Fruit fly (Drosophila melanogaster) whole organism, embryonic: ENCODE results near the gene Vinc.
A peak's percentile ranks its signal among the peaks of the same experiment; 100 is the strongest.

Experiments
- CG10267 ChIP-seq: fragments of 200-800 bp; sonication (Bioruptor generic); optimal IDR thresholded peaks from 2 replicates; lab custom pipeline; 2018; ENCODE audit warnings: missing biosample characterization, mild to moderate bottlenecking, missing genetic modification characterization, moderate library complexity
- CG12299 ChIP-seq: fragments of 200-800 bp; sonication (Bioruptor generic); optimal IDR thresholded peaks from 2 replicates; lab custom pipeline; 2018; ENCODE audit warnings: missing biosample characterization, mild to moderate bottlenecking, missing genetic modification characterization
- CG12769 ChIP-seq: fragments of 200-800 bp; sonication (Bioruptor generic); optimal IDR thresholded peaks from 2 replicates; lab custom pipeline; 2019; ENCODE audit warnings: missing biosample characterization, mild to moderate bottlenecking, missing genetic modification characterization, moderate library complexity
- CG13123 ChIP-seq: fragments of 200-800 bp; sonication (Bioruptor generic); optimal IDR thresholded peaks from 2 replicates; lab custom pipeline; 2016; ENCODE audit warnings: missing biosample characterization, missing genetic modification characterization
- CG13287 ChIP-seq: fragments of 200-800 bp; sonication (Bioruptor generic); IDR thresholded peaks from 2 replicates; pipeline ENCODE4 v1.3.6; 2022; ENCODE audit warnings: missing biosample characterization, missing genetic modification characterization; ENCODE audit not compliant: partially characterized antibody
- CG1602 ChIP-seq: fragments of 200-800 bp; sonication (Bioruptor generic); optimal IDR thresholded peaks from 3 replicates; lab custom pipeline; 2016; ENCODE audit warnings: missing biosample characterization, missing genetic modification characterization
- CG17568 ChIP-seq: fragments of 200-800 bp; sonication (Bioruptor generic); optimal IDR thresholded peaks from 2 replicates; lab custom pipeline; 2018; ENCODE audit warnings: missing biosample characterization, mild to moderate bottlenecking, missing genetic modification characterization, moderate library complexity
- CG17802 ChIP-seq: fragments of 200-800 bp; sonication (Bioruptor generic); optimal IDR thresholded peaks from 2 replicates; lab custom pipeline; 2018; ENCODE audit warnings: missing biosample characterization, mild to moderate bottlenecking, missing genetic modification characterization, moderate library complexity
- CG1792 ChIP-seq: fragments of 200-800 bp; sonication (Bioruptor generic); optimal IDR thresholded peaks from 2 replicates; lab custom pipeline; 2016; ENCODE audit warnings: missing biosample characterization, missing genetic modification characterization
- CG18476 ChIP-seq: fragments of 200-800 bp; sonication (Bioruptor generic); optimal IDR thresholded peaks from 2 replicates; lab custom pipeline; 2016; ENCODE audit warnings: missing biosample characterization, mild to moderate bottlenecking, missing genetic modification characterization
- CG2199 ChIP-seq: fragments of 200-800 bp; sonication (Bioruptor generic); IDR thresholded peaks from 3 replicates; pipeline ENCODE4 v1.3.6; 2022; ENCODE audit warnings: missing biosample characterization, missing genetic modification characterization
- CG2202 ChIP-seq: fragments of 200-800 bp; sonication (Bioruptor generic); optimal IDR thresholded peaks from 2 replicates; lab custom pipeline; 2018; ENCODE audit warnings: missing biosample characterization, mild to moderate bottlenecking, missing genetic modification characterization
- CG33557 ChIP-seq: fragments of 200-800 bp; sonication (Bioruptor generic); optimal IDR thresholded peaks from 2 replicates; lab custom pipeline; 2019; ENCODE audit warnings: missing biosample characterization, mild to moderate bottlenecking, missing genetic modification characterization, moderate library complexity
- CG6272 ChIP-seq: fragments of 200-800 bp; sonication (Bioruptor generic); IDR thresholded peaks from 2 replicates; pipeline ENCODE4 v1.3.6; 2022; ENCODE audit warnings: missing biosample characterization, missing genetic modification characterization
- CG6791 ChIP-seq: fragments of 200-800 bp; sonication (Bioruptor generic); IDR thresholded peaks from 3 replicates; pipeline ENCODE4 v1.3.6; 2022; ENCODE audit warnings: missing biosample characterization, missing genetic modification characterization; ENCODE audit not compliant: partially characterized antibody
- CG7372 ChIP-seq: fragments of 200-800 bp; sonication (Bioruptor generic); IDR thresholded peaks from 2 replicates; pipeline ENCODE4 v1.3.6; 2022; ENCODE audit warnings: missing biosample characterization, missing genetic modification characterization
- CG7928 ChIP-seq: fragments of 200-800 bp; sonication (Bioruptor generic); optimal IDR thresholded peaks from 2 replicates; lab custom pipeline; 2017; ENCODE audit warnings: missing biosample characterization, mild to moderate bottlenecking, missing genetic modification characterization
- CG8281 ChIP-seq: fragments of 200-800 bp; sonication (Bioruptor generic); optimal IDR thresholded peaks from 2 replicates; lab custom pipeline; 2018; ENCODE audit warnings: missing biosample characterization, mild to moderate bottlenecking, missing genetic modification characterization, moderate library complexity
- CG9215 ChIP-seq: fragments of 200-800 bp; sonication (Bioruptor generic); IDR thresholded peaks from 2 replicates; pipeline ENCODE4 v1.3.6; 2022; ENCODE audit warnings: missing biosample characterization, missing genetic modification characterization
- CG9876 ChIP-seq: fragments of 200-800 bp; sonication (Bioruptor generic); optimal IDR thresholded peaks from 2 replicates; lab custom pipeline; 2016; ENCODE audit warnings: missing biosample characterization, missing genetic modification characterization
- Dek ChIP-seq: fragments of 200-800 bp; sonication (Bioruptor generic); optimal IDR thresholded peaks from 3 replicates; lab custom pipeline; 2019; ENCODE audit warnings: missing biosample characterization, mild to moderate bottlenecking, missing genetic modification characterization, moderate library complexity
- Doc2 ChIP-seq: fragments of 200-800 bp; sonication (Bioruptor generic); IDR thresholded peaks from 2 replicates; pipeline ENCODE4 v1.3.6; 2022; ENCODE audit warnings: missing biosample characterization, missing genetic modification characterization
- Doc3 ChIP-seq: fragments of 200-800 bp; sonication (Bioruptor generic); IDR thresholded peaks from 3 replicates; pipeline ENCODE4 v1.3.6; 2022; ENCODE audit warnings: missing biosample characterization, missing genetic modification characterization; ENCODE audit not compliant: partially characterized antibody
- Dref ChIP-seq: fragments of 200-800 bp; sonication (Bioruptor generic); IDR thresholded peaks from 2 replicates; pipeline ENCODE4 v1.3.6; 2022; ENCODE audit warnings: missing biosample characterization, missing genetic modification characterization
- Drgx ChIP-seq: fragments of 200-800 bp; sonication (Bioruptor generic); IDR thresholded peaks from 2 replicates; pipeline ENCODE4 v1.3.6; 2022; ENCODE audit warnings: missing biosample characterization, missing genetic modification characterization
- Ets65A ChIP-seq: fragments of 200-800 bp; sonication (Bioruptor generic); peaks from one replicate; lab custom pipeline; 2016; ENCODE audit warnings: missing biosample characterization, missing genetic modification characterization
- Fer1 ChIP-seq: fragments of 200-800 bp; sonication (Bioruptor generic); optimal IDR thresholded peaks from 2 replicates; lab custom pipeline; 2017; ENCODE audit warnings: missing biosample characterization, mild to moderate bottlenecking, missing genetic modification characterization
- Fer2 ChIP-seq: fragments of 200-800 bp; sonication (Bioruptor generic); optimal IDR thresholded peaks from 2 replicates; lab custom pipeline; 2018; ENCODE audit warnings: missing biosample characterization, mild to moderate bottlenecking, missing genetic modification characterization, moderate library complexity
- Gsc ChIP-seq: fragments of 200-800 bp; sonication (Bioruptor generic); IDR thresholded peaks from 2 replicates; pipeline ENCODE4 v1.3.6; 2022; ENCODE audit warnings: missing biosample characterization, missing genetic modification characterization
- Med ChIP-seq: fragments of 200-800 bp; sonication (Bioruptor generic); peaks from one replicate; lab custom pipeline; 2016; ENCODE audit warnings: missing biosample characterization, missing genetic modification characterization, mild to moderate bottlenecking, inconsistent platforms, moderate library complexity
- Nf-YC ChIP-seq: fragments of 200-800 bp; optimal IDR thresholded peaks from 3 replicates; lab custom pipeline; 2019; ENCODE audit warnings: missing biosample characterization, mild to moderate bottlenecking, missing genetic modification characterization, moderate library complexity
- NfI ChIP-seq: fragments of 200-800 bp; sonication (Bioruptor generic); optimal IDR thresholded peaks from 3 replicates; lab custom pipeline; 2018; ENCODE audit warnings: missing biosample characterization, mild to moderate bottlenecking, missing genetic modification characterization, moderate library complexity
- Opbp ChIP-seq: fragments of 200-800 bp; sonication (Bioruptor generic); IDR thresholded peaks from 3 replicates; pipeline ENCODE4 v1.3.6; 2022; ENCODE audit warnings: missing biosample characterization, missing genetic modification characterization; ENCODE audit not compliant: partially characterized antibody
- PHDP ChIP-seq: fragments of 200-800 bp; sonication (Bioruptor generic); optimal IDR thresholded peaks from 3 replicates; lab custom pipeline; 2018; ENCODE audit warnings: missing biosample characterization, mild to moderate bottlenecking, missing genetic modification characterization, moderate library complexity
- Rfx ChIP-seq: fragments of 200-800 bp; sonication (Bioruptor generic); IDR thresholded peaks from 2 replicates; pipeline ENCODE4 v1.3.6; 2022; ENCODE audit warnings: missing biosample characterization, missing genetic modification characterization
- Rx ChIP-seq: fragments of 200-800 bp; sonication (Bioruptor generic); IDR thresholded peaks from 2 replicates; pipeline ENCODE4 v1.3.6; 2022; ENCODE audit warnings: missing biosample characterization, missing genetic modification characterization
- abd-A ChIP-seq: fragments of 200-800 bp; sonication (Bioruptor generic); optimal IDR thresholded peaks from 3 replicates; lab custom pipeline; 2019; ENCODE audit warnings: missing biosample characterization, mild to moderate bottlenecking, missing genetic modification characterization, moderate library complexity
- ara ChIP-seq: fragments of 200-800 bp; sonication (Bioruptor generic); IDR thresholded peaks from 2 replicates; pipeline ENCODE4 v1.3.6; 2022; ENCODE audit warnings: missing biosample characterization, missing genetic modification characterization
- br ChIP-seq: fragments of >200 bp; optimal IDR thresholded peaks from 2 replicates; lab custom pipeline; 2017
- cato ChIP-seq: fragments of 200-800 bp; sonication (Bioruptor generic); optimal IDR thresholded peaks from 2 replicates; lab custom pipeline; 2016; ENCODE audit warnings: missing biosample characterization, missing genetic modification characterization, borderline replicate concordance
- croc ChIP-seq: fragments of 200-800 bp; sonication (Bioruptor generic); conservative IDR thresholded peaks from 3 replicates; pipeline ENCODE4 v1.3.6; 2022; ENCODE audit warnings: missing biosample characterization, missing genetic modification characterization
- crp ChIP-seq, 2 experiments: fragments of 200-800 bp; sonication (Bioruptor generic); optimal IDR thresholded peaks; 2 replicates in 1 of 2; 3 replicates in 1 of 2; lab custom pipeline; 2017; ENCODE audit warnings: missing biosample characterization in 2 of 2, missing genetic modification characterization in 2 of 2, mild to moderate bottlenecking in 1 of 2, moderate library complexity in 1 of 2
- dpn ChIP-seq, 2 experiments: fragments of 200-800 bp; sonication (Bioruptor generic); optimal IDR thresholded peaks; 3 replicates each; lab custom pipeline; 2016; ENCODE audit warnings: missing biosample characterization in 2 of 2, missing genetic modification characterization in 2 of 2
- fd3F ChIP-seq: fragments of 200-800 bp; sonication (Bioruptor generic); optimal IDR thresholded peaks from 2 replicates; lab custom pipeline; 2018; ENCODE audit warnings: missing biosample characterization, mild to moderate bottlenecking, missing genetic modification characterization, moderate library complexity
- pfk ChIP-seq: fragments of 200-800 bp; sonication (Bioruptor generic); optimal IDR thresholded peaks from 2 replicates; lab custom pipeline; 2018; ENCODE audit warnings: missing biosample characterization, mild to moderate bottlenecking, missing genetic modification characterization, moderate library complexity
- run ChIP-seq: fragments of 200-800 bp; sonication (Bioruptor generic); optimal IDR thresholded peaks from 3 replicates; lab custom pipeline; 2018; ENCODE audit warnings: missing biosample characterization, mild to moderate bottlenecking, missing genetic modification characterization
- sim ChIP-seq: fragments of 200-800 bp; sonication (Bioruptor generic); IDR thresholded peaks from 2 replicates; pipeline ENCODE4 v1.3.6; 2022; ENCODE audit warnings: missing biosample characterization, missing genetic modification characterization
- sug ChIP-seq: fragments of 200-800 bp; optimal IDR thresholded peaks from 2 replicates; lab custom pipeline; 2019; ENCODE audit warnings: missing biosample characterization, mild to moderate bottlenecking, missing genetic modification characterization, moderate library complexity
- toy ChIP-seq: fragments of 200-800 bp; sonication (Bioruptor generic); IDR thresholded peaks from 2 replicates; pipeline ENCODE4 v1.3.6; 2022; ENCODE audit warnings: missing biosample characterization, missing genetic modification characterization
- trem ChIP-seq: fragments of 200-800 bp; optimal IDR thresholded peaks from 3 replicates; lab custom pipeline; 2019; ENCODE audit warnings: missing biosample characterization, mild to moderate bottlenecking, missing genetic modification characterization, moderate library complexity
- wor ChIP-seq: fragments of 200-800 bp; sonication (Bioruptor generic); IDR thresholded peaks from 2 replicates; pipeline ENCODE4 v1.3.6; 2022; ENCODE audit warnings: missing biosample characterization, missing genetic modification characterization

Vinc gene

DNA sequence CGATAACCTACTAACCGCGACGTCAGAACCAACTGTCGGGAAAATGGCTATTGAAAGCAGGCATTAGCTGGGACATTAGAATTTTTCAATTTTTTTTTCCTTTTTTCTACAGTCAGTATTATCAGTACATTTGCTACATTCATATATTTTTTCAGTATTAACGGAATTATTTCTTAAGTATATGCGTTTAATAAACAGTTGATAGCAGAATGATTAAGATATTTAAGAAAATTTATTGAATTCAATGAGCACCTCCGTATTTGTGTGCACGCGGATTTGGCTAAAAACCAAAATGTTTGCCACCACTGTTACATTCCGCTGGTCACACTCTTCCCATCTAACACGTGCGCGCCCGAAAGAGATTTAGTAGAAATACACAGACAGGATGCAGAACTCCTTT lies 40.1 kb upstream of the Vinc start, which contains the start of the genes temp and CG3071 (continued):
- no peak for TF ChIP-seq Doc2 (GFP tag; lab: Robert Waterston, UW)
- peak; percentile 51 for TF ChIP-seq trem (tag; lab: Kevin White, UChicago)
- TF ChIP-seq Doc3 (GFP tag; lab: Robert Waterston, UW): no peak
- TF ChIP-seq CG1792 (GFP tag; lab: Kevin White, UChicago): no peak
- no peak; the same call in 2 of the 3 replicates for TF ChIP-seq croc (GFP tag; lab: Robert Waterston, UW)
- TF ChIP-seq Opbp (GFP tag; lab: Robert Waterston, UW): no peak
- peak; percentile 65 for TF ChIP-seq CG10267 (tag; lab: Kevin White, UChicago)
- TF ChIP-seq CG18476 (GFP tag; lab: Kevin White, UChicago): peak; percentile 17
- TF ChIP-seq CG7372 (GFP tag; lab: Robert Waterston, UW): 0 out of 2 replicates have a peak, but pooled peaks have one; percentile 41
- TF ChIP-seq PHDP (tag; lab: Kevin White, UChicago): peak; percentile 39
- TF ChIP-seq CG6791 (GFP tag; lab: Robert Waterston, UW): no peak
- TF ChIP-seq dpn (GFP tag; optimal IDR thresholded peaks at IDR 0.05; lab: Kevin White, UChicago): peak; percentile 42 to 62
- peak; percentile 28 for TF ChIP-seq CG1602
- TF ChIP-seq NfI (GFP tag; lab: Kevin White, UChicago): peak; percentile 54
- TF ChIP-seq CG13287: no peak; the same call in 1 of the 2 replicates
- no peak for TF ChIP-seq CG7928 (GFP tag; lab: Kevin White, UChicago)
- TF ChIP-seq CG17568 (GFP tag; lab: Kevin White, UChicago): no peak
- no peak for TF ChIP-seq CG17802 (tag; lab: Kevin White, UChicago)
- peak; percentile 88 for TF ChIP-seq Med
- no peak for TF ChIP-seq Ets65A
- no peak for TF ChIP-seq Gsc (GFP tag; lab: Robert Waterston, UW)
- TF ChIP-seq sug (tag; lab: Kevin White, UChicago): peak; percentile 84
- peak; percentile 24 for TF ChIP-seq CG9876 (GFP tag; lab: Kevin White, UChicago)
- TF ChIP-seq CG12299 (tag; lab: Kevin White, UChicago): peak; percentile 11
- TF ChIP-seq CG8281: no peak
- no peak for TF ChIP-seq CG33557
- TF ChIP-seq CG13123 (GFP tag; lab: Kevin White, UChicago): no peak
- TF ChIP-seq abd-A (tag; lab: Kevin White, UChicago): no peak
- TF ChIP-seq fd3F (GFP tag; lab: Kevin White, UChicago): peak; percentile 43
- TF ChIP-seq CG2202 (tag; lab: Kevin White, UChicago): peak; percentile 6
- no peak for TF ChIP-seq run (tag; lab: Kevin White, UChicago)
- peak; percentile 24 for TF ChIP-seq Fer2
- TF ChIP-seq Drgx (GFP tag; lab: Robert Waterston, UW): 0 out of 2 replicates have a peak, but pooled peaks have one; percentile 26
- TF ChIP-seq CG6272 (GFP tag; lab: Robert Waterston, UW): peak; percentile 56
- TF ChIP-seq crp (GFP tag; optimal IDR thresholded peaks at IDR 0.05; lab: Kevin White, UChicago): peak; percentile 42 to 83
- TF ChIP-seq toy: no peak
- peak; percentile 66; the same call in 1 of the 2 replicates for TF ChIP-seq Rfx (GFP tag; lab: Robert Waterston, UW)
- TF ChIP-seq sim (GFP tag; lab: Robert Waterston, UW): no peak
- TF ChIP-seq Dref (GFP tag; lab: Robert Waterston, UW): peak; percentile 40
- no peak for TF ChIP-seq CG12769 (tag; lab: Kevin White, UChicago)
- TF ChIP-seq Rx (GFP tag; lab: Robert Waterston, UW): no peak
- TF ChIP-seq br (lab: Kevin White, UChicago): no peak
- TF ChIP-seq Nf-YC (tag; lab: Kevin White, UChicago): peak; percentile 69
- peak; percentile 66 for TF ChIP-seq Dek
- peak; percentile 70; the same call in 1 of the 2 replicates for TF ChIP-seq CG9215 (GFP tag; lab: Robert Waterston, UW)
- TF ChIP-seq cato: no peak
- no peak for TF ChIP-seq pfk (GFP tag; lab: Kevin White, UChicago)
- peak; percentile 63 for TF ChIP-seq Fer1 (GFP tag; lab: Kevin White, UChicago)
- no peak for TF ChIP-seq wor (GFP tag; lab: Robert Waterston, UW)
- TF ChIP-seq CG2199 (GFP tag; lab: Robert Waterston, UW): no peak
- no peak for TF ChIP-seq ara (GFP tag; lab: Robert Waterston, UW)
